Fruit fly (Drosophila melanogaster) Kc167 (cell line): ENCODE results near the gene Sfp26Ad.

Experiments used
- Myc ChIP-seq: fragments of >200 bp; optimal IDR thresholded peaks from 2 replicates; lab custom pipeline; 2017; ENCODE audit warnings: missing external identifiers
- Sin3A ChIP-seq: fragments of >200 bp; optimal IDR thresholded peaks from 2 replicates; lab custom pipeline; 2018; ENCODE audit warnings: missing external identifiers
- h ChIP-seq: fragments of >200 bp; optimal IDR thresholded peaks from 3 replicates; lab custom pipeline; 2018; ENCODE audit warnings: missing external identifiers
- insv ChIP-seq: fragments of >200 bp; optimal IDR thresholded peaks from 3 replicates; lab custom pipeline; 2018; ENCODE audit warnings: missing external identifiers
- psq ChIP-seq: fragments of >200 bp; optimal IDR thresholded peaks from 2 replicates; lab custom pipeline; 2017; ENCODE audit warnings: missing external identifiers
- ttk ChIP-seq: sonication (Bioruptor generic); optimal IDR thresholded peaks from 2 replicates; lab custom pipeline; 2017; ENCODE audit warnings: missing external identifiers

The Sfp26Ad gene

DNA sequence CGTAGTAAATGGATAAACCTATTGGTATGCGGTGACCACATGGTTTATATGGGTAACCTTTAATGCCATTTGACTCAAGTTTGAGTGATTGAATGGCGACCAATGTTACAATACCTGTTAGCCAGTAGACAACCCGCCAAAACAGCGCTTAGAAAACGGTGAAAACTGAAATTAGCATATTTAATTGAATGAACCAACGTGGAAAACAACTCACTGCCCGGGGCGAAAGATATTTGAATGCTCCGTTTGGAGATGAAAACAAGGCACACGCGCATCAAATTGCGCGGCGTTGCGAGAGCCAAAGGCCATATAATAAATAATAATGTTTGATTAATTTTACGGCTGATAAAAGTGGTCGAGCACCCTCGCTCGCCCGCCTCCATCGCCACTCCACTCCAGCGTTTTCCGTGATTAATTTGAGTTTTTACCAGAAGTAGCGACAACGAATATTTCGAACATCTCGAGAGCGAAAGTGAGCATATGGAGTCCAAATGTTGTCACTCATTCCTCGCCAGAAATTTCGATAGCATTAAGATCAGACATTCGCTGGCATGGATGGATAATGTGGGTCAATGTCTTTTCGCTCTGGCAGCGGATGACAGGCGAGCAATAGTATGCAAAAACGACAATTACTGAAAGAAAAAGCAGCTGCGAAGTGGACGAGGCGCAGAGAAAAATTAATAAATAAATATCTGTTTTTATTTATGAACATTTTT, 28.1 kb upstream of the Sfp26Ad start:
- TF ChIP-seq Myc (lab: Kevin White, UChicago) (no peak), Sin3A (lab: Kevin White, UChicago) (no peak), ttk (lab: Kevin White, UChicago) (no peak), h (lab: Kevin White, UChicago) (no peak), psq (no peak), insv (no peak)

DNA sequence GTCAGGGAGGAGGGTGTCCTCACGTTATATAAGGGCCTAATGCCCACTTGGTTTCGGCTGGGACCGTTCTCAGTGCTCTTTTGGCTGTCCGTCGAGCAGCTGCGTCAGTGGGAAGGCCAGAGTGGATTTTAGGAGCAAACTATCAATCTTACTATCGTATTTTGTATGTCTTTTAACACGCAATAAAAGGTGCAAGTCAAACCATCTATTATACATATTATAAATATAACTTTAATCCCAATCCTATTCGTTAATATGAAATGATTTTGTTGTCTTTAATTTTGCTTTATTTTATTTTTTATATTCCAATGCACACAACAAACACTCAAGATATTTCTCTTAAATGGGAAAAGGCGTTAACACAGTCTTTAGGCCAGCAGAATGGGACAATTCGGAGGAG, 26.5 kb upstream of the Sfp26Ad start, which contains the start of gene Ucp4B:
TSS of gene Ucp4B (plus strand) at position 301 of the 400 bp plus-strand sequence.
- no peak for TF ChIP-seq psq
- no peak for TF ChIP-seq Myc (lab: Kevin White, UChicago)
- TF ChIP-seq h (lab: Kevin White, UChicago) = no peak
- TF ChIP-seq ttk (lab: Kevin White, UChicago) = no peak
- TF ChIP-seq insv = no peak
- no peak for TF ChIP-seq Sin3A (lab: Kevin White, UChicago)

DNA sequence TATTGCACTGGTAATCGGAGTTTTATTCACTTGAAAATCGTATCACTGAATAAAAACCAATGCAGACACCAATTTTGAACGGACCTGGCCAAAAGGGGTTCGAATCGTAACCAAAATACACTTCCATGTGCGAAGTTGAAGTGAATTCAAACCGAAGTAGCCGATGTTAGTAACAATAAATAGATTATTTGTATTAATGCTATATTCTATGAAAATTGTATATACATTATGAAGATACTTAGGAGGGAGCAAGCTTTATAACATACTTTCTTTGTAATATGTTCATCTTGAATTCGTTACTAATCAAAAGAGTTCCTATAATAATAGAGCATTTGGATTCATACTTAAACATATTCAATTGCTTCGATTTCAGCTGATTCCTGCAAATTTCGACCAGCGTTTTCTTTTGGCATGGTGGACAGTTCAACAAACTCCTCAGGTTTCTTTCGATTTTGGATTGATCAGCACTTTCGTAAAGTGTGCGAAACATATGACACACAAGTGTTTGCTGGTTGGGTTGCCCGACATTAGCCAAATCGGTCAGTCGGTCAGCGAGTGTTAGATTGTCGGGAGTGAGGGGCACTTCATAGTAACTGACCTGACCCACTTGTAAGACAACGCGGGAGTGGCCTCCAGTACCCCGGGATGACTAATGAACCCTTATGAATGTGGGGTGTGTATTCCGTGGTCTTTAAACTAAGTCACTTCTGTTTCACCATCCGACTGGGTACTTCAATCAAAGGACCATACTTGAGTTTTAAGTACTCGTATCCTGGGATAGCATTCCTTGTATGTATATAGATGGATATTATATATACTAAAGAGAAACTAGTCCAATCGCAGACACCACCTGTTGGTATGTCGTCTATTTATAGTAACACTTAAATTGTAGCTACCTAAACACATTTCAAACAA, 24.9 kb upstream of the Sfp26Ad start, which contains the start of the genes CG13992 and Ucp4C:
TSS of gene CG13992 (minus strand) at position 51 of the 915 bp plus-strand sequence.
TSS of gene Ucp4C (plus strand) at position 865 of the 915 bp plus-strand sequence.
- TF ChIP-seq insv (no peak), psq (no peak), Sin3A (lab: Kevin White, UChicago) (no peak), Myc (lab: Kevin White, UChicago) (no peak), ttk (lab: Kevin White, UChicago) (no peak), h (lab: Kevin White, UChicago) (no peak)

DNA sequence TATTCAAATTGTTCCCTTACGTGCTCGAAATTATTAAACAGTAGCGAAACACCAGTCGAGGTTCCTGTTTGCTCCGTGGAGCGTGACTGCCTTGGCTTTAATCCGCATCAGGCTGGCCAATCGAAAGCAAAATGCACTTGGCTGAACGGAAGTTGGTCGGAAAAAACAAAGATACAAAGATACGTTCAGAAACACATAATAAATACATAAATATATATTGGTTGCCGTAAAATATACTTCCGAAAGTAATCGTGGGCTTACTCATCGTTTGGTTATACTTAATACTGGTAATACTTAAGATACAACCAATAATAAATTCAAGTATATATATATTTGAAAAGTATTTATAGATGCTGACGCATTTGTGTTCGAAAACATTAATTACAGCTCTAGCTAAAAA, 21.7 kb upstream of the Sfp26Ad start, which contains the start of gene psd:
TSS of gene psd (minus strand) at position 101 of the 400 bp plus-strand sequence.
- TF ChIP-seq ttk (lab: Kevin White, UChicago) = no peak
- TF ChIP-seq psq = no peak
- no peak for TF ChIP-seq insv
- TF ChIP-seq Myc (lab: Kevin White, UChicago) = no peak

DNA sequence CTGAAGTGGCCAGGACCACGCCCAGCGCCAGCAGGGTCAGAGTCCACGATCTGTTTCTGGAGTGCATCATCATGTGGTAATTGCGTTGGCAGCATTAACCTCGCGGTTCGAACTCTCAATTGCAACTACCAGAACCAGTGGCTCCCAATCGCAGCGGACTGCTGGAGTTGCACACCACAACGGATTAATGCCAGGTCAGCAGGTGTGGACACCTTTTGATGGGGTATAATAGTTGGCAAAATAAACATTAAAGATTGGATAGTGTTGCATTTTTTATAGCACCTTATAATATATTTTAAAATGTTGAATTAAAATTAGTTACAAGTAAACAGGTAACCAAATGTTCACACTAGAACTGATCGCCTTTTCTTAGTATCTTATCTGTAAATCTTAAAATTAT, 21.1 kb upstream of the Sfp26Ad start:
- TF ChIP-seq h (lab: Kevin White, UChicago) = no peak
- TF ChIP-seq insv = no peak
- no peak for TF ChIP-seq ttk (lab: Kevin White, UChicago)
- no peak for TF ChIP-seq Myc (lab: Kevin White, UChicago)
- no peak for TF ChIP-seq Sin3A (lab: Kevin White, UChicago)
- TF ChIP-seq psq = no peak

DNA sequence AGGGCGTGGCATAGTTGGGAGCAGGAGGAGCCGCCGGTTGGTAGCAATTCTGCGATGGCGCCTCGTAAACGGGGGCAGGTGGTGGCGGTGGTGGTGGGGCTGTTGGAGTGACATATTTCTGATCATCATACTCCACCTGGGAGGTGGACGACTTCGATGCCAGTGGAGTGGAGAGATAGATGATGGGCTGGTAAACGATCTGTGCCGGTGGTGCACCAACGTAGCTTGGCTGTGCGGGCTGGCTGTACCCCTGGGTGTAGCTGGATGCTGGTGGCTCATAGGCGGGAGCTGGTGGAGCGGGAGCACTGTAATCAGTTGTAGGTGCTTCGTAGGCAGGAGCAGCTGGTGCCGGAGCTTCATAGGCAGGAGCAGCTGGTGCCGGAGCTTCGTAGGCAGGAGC, 20.1 kb upstream of the Sfp26Ad start:
- no peak for TF ChIP-seq Sin3A (lab: Kevin White, UChicago)
- no peak for TF ChIP-seq h (lab: Kevin White, UChicago)
- no peak for TF ChIP-seq ttk (lab: Kevin White, UChicago)
- TF ChIP-seq insv = no peak
- TF ChIP-seq psq = no peak
- no peak for TF ChIP-seq Myc (lab: Kevin White, UChicago)

DNA sequence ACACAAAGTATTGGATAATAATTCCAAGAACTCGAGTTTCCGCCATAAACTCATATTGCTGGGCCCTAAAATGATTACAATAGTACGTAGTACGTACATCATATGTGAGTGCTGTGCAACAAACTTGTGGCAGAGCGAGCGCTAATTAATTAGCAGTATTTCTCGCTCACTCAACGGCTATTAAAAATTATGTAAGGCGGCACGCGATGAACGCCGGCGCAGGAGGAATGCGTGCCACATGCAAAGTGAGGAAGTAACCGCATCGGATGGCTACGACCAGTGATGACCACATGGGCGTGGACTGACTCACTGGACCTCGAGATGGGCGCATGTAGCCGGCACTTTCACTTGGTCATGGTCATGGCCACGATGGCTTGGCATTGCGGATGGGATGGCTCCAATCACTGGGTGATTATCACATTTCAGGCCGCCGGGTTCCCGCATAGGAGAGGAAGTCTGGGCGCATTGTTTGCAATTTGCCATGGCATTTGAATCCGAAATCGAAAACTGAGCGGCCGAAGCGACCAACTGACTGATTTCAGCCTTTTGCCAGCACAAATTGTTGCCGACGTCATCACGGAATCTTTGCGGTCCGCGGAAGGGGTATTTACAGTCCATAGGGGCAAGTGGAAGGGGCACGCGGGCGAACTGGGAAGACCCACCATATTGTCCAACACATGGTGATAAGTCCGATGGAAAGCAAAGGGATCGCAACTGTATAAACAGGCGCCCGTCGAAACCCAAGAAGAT, 18.2 kb upstream of the Sfp26Ad start:
- TF ChIP-seq psq = no peak
- no peak for TF ChIP-seq ttk (lab: Kevin White, UChicago)
- TF ChIP-seq h (lab: Kevin White, UChicago) = no peak
- no peak for TF ChIP-seq Myc (lab: Kevin White, UChicago)
- TF ChIP-seq Sin3A (lab: Kevin White, UChicago) = no peak
- no peak for TF ChIP-seq insv

DNA sequence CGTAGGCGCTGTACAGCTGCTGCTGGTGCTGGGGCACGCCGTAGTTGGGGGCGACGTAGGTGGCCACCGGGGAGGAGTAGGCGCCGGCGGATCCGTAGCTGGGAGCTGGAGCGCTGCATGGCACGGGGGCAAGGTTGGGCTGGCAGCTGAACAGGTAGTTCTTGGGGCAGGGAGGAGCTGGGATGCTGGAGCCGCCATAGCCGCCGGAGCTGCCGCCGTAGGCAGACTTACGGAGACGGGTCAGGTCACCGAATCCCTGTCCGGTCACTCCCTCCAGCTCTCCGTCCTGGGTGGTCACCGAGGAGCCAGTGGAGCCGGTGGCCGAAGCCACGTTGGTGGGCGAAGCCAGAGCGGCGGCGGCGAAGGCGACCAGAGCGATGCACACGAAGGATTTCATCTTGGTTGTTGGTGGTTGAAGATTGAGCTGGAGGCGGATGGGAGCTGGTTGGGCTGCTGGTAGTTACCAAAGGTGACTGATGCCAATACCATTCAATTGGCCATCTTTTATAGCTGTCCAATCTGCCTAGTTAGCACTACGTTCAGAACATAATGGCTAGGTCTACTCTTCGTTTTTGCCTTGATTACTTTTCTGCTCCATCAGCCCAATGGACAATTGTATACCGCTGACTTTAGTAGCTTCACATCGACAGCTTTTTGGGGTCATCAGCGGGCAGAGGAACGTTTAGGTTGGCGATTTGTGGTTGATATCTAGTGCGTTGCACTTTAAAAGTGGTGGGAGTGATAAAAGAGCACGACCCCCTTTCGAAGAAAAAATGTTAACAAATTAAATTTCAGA, 17.0 kb upstream of the Sfp26Ad start, which contains the start of gene Vm26Aa:
TSS of gene Vm26Aa (minus strand) at position 478 of the 796 bp plus-strand sequence.
- TF ChIP-seq ttk (lab: Kevin White, UChicago) = no peak
- no peak for TF ChIP-seq h (lab: Kevin White, UChicago)
- TF ChIP-seq insv = no peak
- TF ChIP-seq Myc (lab: Kevin White, UChicago) = no peak
- no peak for TF ChIP-seq psq
- no peak for TF ChIP-seq Sin3A (lab: Kevin White, UChicago)

DNA sequence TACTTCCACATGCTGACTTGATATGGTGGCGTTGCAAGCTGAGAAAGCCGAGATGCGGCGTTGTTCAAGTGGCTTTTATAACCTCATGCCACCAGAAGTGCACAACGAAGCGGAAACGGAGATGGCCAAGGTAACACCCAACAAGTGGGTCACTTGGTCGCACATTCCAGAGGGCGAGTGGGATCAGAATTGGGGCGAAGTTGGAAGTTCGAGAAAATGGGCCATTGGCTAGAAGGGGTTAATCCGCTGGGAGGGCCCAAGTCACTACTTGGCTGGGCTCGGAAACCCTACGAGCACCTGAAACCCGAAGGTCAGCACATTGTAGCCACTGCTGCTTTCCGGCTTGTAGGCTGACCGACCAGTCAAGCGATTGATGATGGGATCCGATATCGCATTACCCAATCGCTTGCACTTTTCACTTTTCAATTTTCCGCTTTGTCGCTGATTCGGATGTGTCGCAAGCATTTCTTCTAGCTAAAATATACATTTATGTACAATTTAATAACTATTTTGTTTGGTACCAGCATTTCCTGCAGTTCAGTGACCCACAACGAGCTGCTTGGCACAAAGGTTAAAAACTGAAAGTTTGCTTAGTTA, 15.6 kb upstream of the Sfp26Ad start, which contains the start of gene Vm26Ac:
TSS of gene Vm26Ac (minus strand) at position 51 of the 597 bp plus-strand sequence.
- TF ChIP-seq psq (no peak), ttk (lab: Kevin White, UChicago) (no peak), Myc (lab: Kevin White, UChicago) (no peak), insv (no peak), h (lab: Kevin White, UChicago) (no peak), Sin3A (lab: Kevin White, UChicago) (no peak)

DNA sequence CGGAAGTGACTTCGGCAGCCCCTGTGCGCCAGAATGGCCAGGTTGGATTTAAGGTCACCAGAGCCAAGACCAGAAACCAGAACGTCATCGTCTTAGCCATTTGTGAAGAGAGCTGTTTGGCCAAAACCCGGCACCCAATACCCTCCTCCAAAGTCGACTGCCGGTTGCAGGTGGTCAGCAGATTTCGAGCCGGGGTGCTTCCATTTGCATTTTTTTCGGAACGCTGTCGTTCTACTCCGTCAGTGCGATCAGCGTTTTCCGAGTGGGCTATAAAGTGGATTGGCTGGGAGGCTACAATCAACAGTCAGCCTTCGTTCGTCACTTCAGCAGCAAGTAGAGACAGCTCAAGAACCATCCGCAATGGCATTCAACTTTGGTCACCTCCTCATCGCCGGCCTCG, 13.6 kb upstream of the Sfp26Ad start, which contains the start of the genes CG13998 and Vm26Ab:
TSS of gene CG13998 (minus strand) at position 114 of the 400 bp plus-strand sequence.
TSS of gene Vm26Ab (plus strand) at position 299 of the 400 bp plus-strand sequence.
- TF ChIP-seq ttk (lab: Kevin White, UChicago) = no peak
- no peak for TF ChIP-seq psq
- TF ChIP-seq Myc (lab: Kevin White, UChicago) = no peak
- no peak for TF ChIP-seq h (lab: Kevin White, UChicago)
- TF ChIP-seq Sin3A (lab: Kevin White, UChicago) = no peak
- no peak for TF ChIP-seq insv
